Worm (Caenorhabditis elegans): ENCODE measurements around the gene abcx-1.

Gene abcx-1

DNA sequence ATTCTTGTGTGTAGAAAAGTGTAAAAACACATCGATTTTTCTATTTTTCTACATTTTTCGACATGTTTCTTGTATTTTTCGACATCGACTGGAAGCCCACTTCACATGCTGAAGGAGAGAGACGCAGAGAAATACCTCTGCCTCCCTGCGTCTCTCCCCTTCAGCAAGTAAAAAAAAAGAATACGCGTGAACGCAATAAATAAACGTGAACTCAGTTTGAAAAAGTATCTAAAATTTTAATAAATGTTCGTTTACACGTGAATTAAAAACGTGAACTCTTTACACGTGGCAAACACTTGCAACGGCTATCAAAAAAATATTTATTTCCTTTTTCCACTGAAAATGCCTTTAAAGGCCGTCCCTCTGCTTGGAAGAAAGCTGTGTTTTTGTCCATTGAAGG lies 29.1 kb upstream of the abcx-1 start, which contains the start of gene R05G9.1:
TSS of gene R05G9.1 (plus strand) at position 343 of the 400 bp plus-strand sequence.
- TF ChIP-seq che-1 (tag; optimal IDR thresholded peaks at IDR 0.05), result no peak
- TF ChIP-seq pha-2 (tag; optimal IDR thresholded peaks at IDR 0.05), result no peak
- no peak for TF ChIP-seq ttx-3 (tag; optimal IDR thresholded peaks at IDR 0.05)
- no peak for TF ChIP-seq unc-55 (GFP tag; optimal IDR thresholded peaks at IDR 0.05)

DNA sequence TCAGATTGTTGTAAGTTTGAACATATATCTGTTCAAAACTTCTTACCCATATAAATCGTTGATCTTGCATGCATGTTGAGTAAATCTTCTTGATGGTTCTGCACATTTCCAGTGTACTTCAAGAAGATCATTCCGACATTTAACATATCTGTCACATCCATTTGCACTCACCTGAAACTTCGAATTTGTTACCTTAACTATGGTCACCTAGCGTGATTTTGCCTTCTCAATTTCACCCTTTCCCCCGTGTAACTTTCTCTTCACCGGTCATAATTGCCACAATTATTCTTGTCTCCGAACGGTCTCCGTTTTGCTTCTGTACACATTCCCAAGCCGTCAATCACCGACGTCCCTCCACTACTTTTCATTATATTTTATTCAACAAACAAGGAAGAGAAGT lies 18.6 kb upstream of the abcx-1 start:
- TF ChIP-seq zip-5 (tag; optimal IDR thresholded peaks at IDR 0.05), result no peak
- no peak for TF ChIP-seq fkh-10 (GFP tag; optimal IDR thresholded peaks at IDR 0.05)
- TF ChIP-seq pat-9 (tag; optimal IDR thresholded peaks at IDR 0.05), result no peak
- no peak for TF ChIP-seq ceh-24 (tag; optimal IDR thresholded peaks at IDR 0.05)
- no peak for TF ChIP-seq lim-6 (tag; optimal IDR thresholded peaks at IDR 0.05)
- TF ChIP-seq T23F11.4 (GFP tag; optimal IDR thresholded peaks at IDR 0.05), result no peak
- TF ChIP-seq C08G9.2 (tag; optimal IDR thresholded peaks at IDR 0.05), result no peak
- no peak for TF ChIP-seq odd-2 (tag; optimal IDR thresholded peaks at IDR 0.05)
- no peak for TF ChIP-seq madf-2 (tag; optimal IDR thresholded peaks at IDR 0.05)
- no peak for TF ChIP-seq hlh-15 (tag; optimal IDR thresholded peaks at IDR 0.05)
- no peak for TF ChIP-seq K09A11.1 (tag; optimal IDR thresholded peaks at IDR 0.05; ENCODE audit: insufficient read depth)
- no peak for TF ChIP-seq tbx-2 (tag; optimal IDR thresholded peaks at IDR 0.05)
- no peak for TF ChIP-seq sox-2 (GFP tag; IDR thresholded peaks at IDR 0.05)
- no peak for TF ChIP-seq nfya-1 (tag; optimal IDR thresholded peaks at IDR 0.05)
- no peak for TF ChIP-seq sdc-2 (tag; optimal IDR thresholded peaks at IDR 0.05)
- no peak for TF ChIP-seq ttx-3 (tag; optimal IDR thresholded peaks at IDR 0.05)
- no peak for TF ChIP-seq unc-42 (tag; optimal IDR thresholded peaks at IDR 0.05)
- no peak for TF ChIP-seq rnt-1 (tag; optimal IDR thresholded peaks at IDR 0.05)

DNA sequence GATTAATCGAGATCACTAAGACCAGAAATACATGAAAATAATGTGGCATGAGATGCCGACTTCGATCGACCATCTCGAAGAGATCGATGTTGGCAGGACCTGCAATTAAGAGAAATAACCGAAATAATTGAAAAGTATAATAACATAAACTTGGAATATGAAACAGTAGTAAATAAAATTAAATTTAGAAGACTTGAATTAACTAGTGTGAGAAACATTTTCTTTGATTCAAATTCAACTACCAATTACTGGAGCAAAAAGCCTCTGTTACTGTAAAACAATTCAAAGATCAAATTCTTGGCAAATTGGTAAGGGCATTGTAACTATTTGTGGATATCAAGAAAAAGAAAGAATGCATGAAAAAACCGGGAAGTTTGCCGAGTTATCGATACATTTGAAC lies 18.1 kb upstream of the abcx-1 start, which contains the start of gene R05G9R.1:
TSS of gene R05G9R.1 (minus strand) at position 101 of the 400 bp plus-strand sequence.
- TF ChIP-seq unc-3 (GFP tag; conservative IDR thresholded peaks at IDR 0.05), result no peak
- TF ChIP-seq unc-3 (tag; optimal IDR thresholded peaks at IDR 0.05), result no peak
- no peak for TF ChIP-seq sox-4 (tag; optimal IDR thresholded peaks at IDR 0.05)
- no peak for TF ChIP-seq C08G9.2 (tag; optimal IDR thresholded peaks at IDR 0.05)
- no peak for TF ChIP-seq pat-9 (tag; optimal IDR thresholded peaks at IDR 0.05)
- no peak for TF ChIP-seq syd-9 (tag; optimal IDR thresholded peaks at IDR 0.05)
- no peak for TF ChIP-seq ahr-1 (tag; optimal IDR thresholded peaks at IDR 0.05)
- no peak for TF ChIP-seq pha-4 (tag; optimal IDR thresholded peaks at IDR 0.05)

DNA sequence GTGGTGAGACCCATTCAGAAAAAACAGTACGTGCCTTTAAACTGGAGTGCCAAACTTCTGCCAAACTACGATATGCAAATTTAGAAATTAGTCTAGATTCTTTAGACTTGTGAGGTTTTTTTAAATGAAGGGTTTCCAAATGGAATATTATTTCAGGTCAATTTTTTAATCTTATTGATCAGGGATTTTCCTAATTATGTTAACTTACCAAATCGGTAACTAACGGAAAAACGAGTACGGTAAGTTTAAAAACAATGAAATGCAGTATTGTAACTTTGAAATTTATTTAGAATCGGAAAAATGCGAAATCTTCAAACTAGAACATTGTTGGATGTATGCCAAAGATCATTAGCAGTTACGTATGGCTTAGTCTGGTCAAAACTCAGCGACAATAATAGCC lies 15.7 kb upstream of the abcx-1 start, which contains the start of gene C56E6.7:
TSS of gene C56E6.7 (plus strand) at position 301 of the 400 bp plus-strand sequence.
- TF ChIP-seq zip-5 (tag; optimal IDR thresholded peaks at IDR 0.05), result no peak
- no peak for TF ChIP-seq ceh-48 (tag; optimal IDR thresholded peaks at IDR 0.05)
- TF ChIP-seq pat-9 (tag; optimal IDR thresholded peaks at IDR 0.05), result no peak
- TF ChIP-seq npax-4 (tag; optimal IDR thresholded peaks at IDR 0.05), result no peak
- TF ChIP-seq C38D4.7 (GFP tag; optimal IDR thresholded peaks at IDR 0.05), result no peak
- TF ChIP-seq lin-11 (tag; optimal IDR thresholded peaks at IDR 0.05), result no peak
- TF ChIP-seq odd-2 (tag; optimal IDR thresholded peaks at IDR 0.05), result no peak
- no peak for TF ChIP-seq ceh-24 (tag; optimal IDR thresholded peaks at IDR 0.05)
- no peak for TF ChIP-seq lim-6 (tag; optimal IDR thresholded peaks at IDR 0.05)
- no peak for TF ChIP-seq pag-3 (tag; optimal IDR thresholded peaks at IDR 0.05; ENCODE audit: borderline replicate concordance)
- TF ChIP-seq pros-1 (tag; optimal IDR thresholded peaks at IDR 0.05), result no peak
- TF ChIP-seq ttx-3 (tag; optimal IDR thresholded peaks at IDR 0.05), result no peak

DNA sequence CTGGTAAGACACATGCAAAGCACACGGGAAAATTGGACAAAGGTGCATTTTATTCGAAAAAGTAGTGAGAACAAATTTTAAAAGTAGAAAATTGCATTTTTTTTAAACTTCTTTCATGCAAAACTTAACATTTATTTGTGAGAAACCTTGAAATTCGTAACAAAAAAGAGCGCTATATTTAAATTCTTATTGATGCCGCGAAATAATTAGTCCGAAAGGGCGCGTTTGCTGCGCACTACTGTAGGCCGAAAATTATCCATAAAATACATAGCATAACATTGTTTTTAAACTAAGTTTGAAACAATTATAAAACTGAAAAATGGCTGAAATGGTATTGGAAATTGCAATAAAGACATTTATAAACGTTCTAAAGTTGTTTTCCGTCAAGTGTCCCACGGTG lies 12.3 kb upstream of the abcx-1 start:
- no peak for TF ChIP-seq sdc-2 (tag; optimal IDR thresholded peaks at IDR 0.05)
- TF ChIP-seq ttx-3 (tag; optimal IDR thresholded peaks at IDR 0.05), result no peak
- TF ChIP-seq elt-4 (tag; optimal IDR thresholded peaks at IDR 0.05), result no peak
- no peak for TF ChIP-seq fkh-10 (GFP tag; optimal IDR thresholded peaks at IDR 0.05)
- TF ChIP-seq ceh-22 (tag; optimal IDR thresholded peaks at IDR 0.05), result no peak
- TF ChIP-seq ceh-45 (GFP tag; IDR thresholded peaks at IDR 0.05), result no peak
- no peak for TF ChIP-seq pat-9 (tag; optimal IDR thresholded peaks at IDR 0.05)
